Worm (Caenorhabditis elegans): ENCODE results near the gene F17A2.16.

The F17A2.16 gene

ce11 chrX:12323439-12323838 is 15.2 kb downstream of the F17A2.16 start, which contains the start of gene srd-40:
Gene srd-40, plus strand, starts transcription at chrX:12323739.
- TF ChIP-seq K12H6.12 (tag; optimal IDR thresholded peaks at IDR 0.05), result no peak
- TF ChIP-seq ceh-58 (GFP tag; IDR thresholded peaks at IDR 0.05), result no peak
- no peak for TF ChIP-seq nfyb-1 (GFP tag; IDR thresholded peaks at IDR 0.05)
- no peak for TF ChIP-seq egrh-3 (GFP tag; IDR thresholded peaks at IDR 0.05)
- no peak for TF ChIP-seq snpc-1.3 (tag; optimal IDR thresholded peaks at IDR 0.05; ENCODE audit: insufficient read depth)
- no peak for TF ChIP-seq lin-54 (GFP tag; optimal IDR thresholded peaks at IDR 0.05)
- TF ChIP-seq madf-10 (tag; optimal IDR thresholded peaks at IDR 0.05), result no peak
- no peak for TF ChIP-seq zim-3 (tag; optimal IDR thresholded peaks at IDR 0.05)

ce11 chrX:12326424-12326823 is 18.2 kb downstream of the F17A2.16 start, which contains the start of gene srd-41:
Gene srd-41, plus strand, starts transcription at chrX:12326724.
- TF ChIP-seq ets-4 (GFP tag; optimal IDR thresholded peaks at IDR 0.05) (no peak), atf-7 (tag; optimal IDR thresholded peaks at IDR 0.05) (no peak), akir-1 (GFP tag; optimal IDR thresholded peaks at IDR 0.05) (no peak), B0035.1 (tag; optimal IDR thresholded peaks at IDR 0.05) (no peak)

- TF ChIP-seq let-526 (GFP tag; IDR thresholded peaks at IDR 0.05), result no peak
- TF ChIP-seq sptf-2 (GFP tag; optimal IDR thresholded peaks at IDR 0.05), result no peak
- no peak for TF ChIP-seq pbrm-1 (GFP tag; IDR thresholded peaks at IDR 0.05)
- no peak for TF ChIP-seq ztf-22 (GFP tag; optimal IDR thresholded peaks at IDR 0.05)
- no peak for TF ChIP-seq K11D2.4 (GFP tag; IDR thresholded peaks at IDR 0.05)
- TF ChIP-seq B0336.3 (GFP tag; IDR thresholded peaks at IDR 0.05), result no peak
- no peak for TF ChIP-seq nhr-80 (tag; optimal IDR thresholded peaks at IDR 0.05)
- TF ChIP-seq attf-5 (GFP tag; optimal IDR thresholded peaks at IDR 0.05), result no peak
- TF ChIP-seq ccch-3 (GFP tag; optimal IDR thresholded peaks at IDR 0.05), result no peak
- TF ChIP-seq somi-1 (GFP tag; optimal IDR thresholded peaks at IDR 0.05), result no peak
Measured at ce11 chrX:12328676-12329075, 20.4 kb downstream of the F17A2.16 start, which contains the start of gene srd-45. Gene srd-45, plus strand, starts transcription at chrX:12328976.

- TF ChIP-seq hmg-1.2 (GFP tag; IDR thresholded peaks at IDR 0.05) (no peak), ztf-18 (tag; optimal IDR thresholded peaks at IDR 0.05) (no peak), nfyb-1 (GFP tag; IDR thresholded peaks at IDR 0.05) (no peak), tbx-9 (tag; optimal IDR thresholded peaks at IDR 0.05; ENCODE audit: borderline replicate concordance) (no peak)
Measured at ce11 chrX:12331795-12332194, 23.5 kb downstream of the F17A2.16 start, which contains the start of gene srd-46. Gene srd-46, plus strand, starts transcription at chrX:12332095.

ce11 chrX:12333479-12333878 is 25.2 kb downstream of the F17A2.16 start, which contains the start of gene srd-47:
Gene srd-47, plus strand, starts transcription at chrX:12333642.
- TF ChIP-seq ztf-6 (GFP tag; IDR thresholded peaks at IDR 0.05) (no peak), aptf-2 (GFP tag; conservative IDR thresholded peaks at IDR 0.05) (no peak), sptf-2 (GFP tag; optimal IDR thresholded peaks at IDR 0.05) (no peak), Y56A3A.18 (GFP tag; IDR thresholded peaks at IDR 0.05) (no peak), hlh-12 (tag; optimal IDR thresholded peaks at IDR 0.05) (no peak), nfya-1 (tag; optimal IDR thresholded peaks at IDR 0.05; ENCODE audit: borderline replicate concordance, insufficient read depth) (no peak), F22D6.2 (tag; optimal IDR thresholded peaks at IDR 0.05) (no peak), nhr-27 (tag; optimal IDR thresholded peaks at IDR 0.05) (no peak), hmg-20 (GFP tag; IDR thresholded peaks at IDR 0.05) (no peak), snpc-1.1 (tag; optimal IDR thresholded peaks at IDR 0.05; ENCODE audit: insufficient read depth) (no peak), ets-4 (GFP tag; optimal IDR thresholded peaks at IDR 0.05) (no peak), tbx-9 (tag; optimal IDR thresholded peaks at IDR 0.05; ENCODE audit: borderline replicate concordance) (no peak), B0336.3 (GFP tag; IDR thresholded peaks at IDR 0.05) (no peak), hrde-1 (tag; optimal IDR thresholded peaks at IDR 0.05; ENCODE audit: borderline replicate concordance) (no peak)

Measured in whole organism, young adult.